Fruit fly (Drosophila melanogaster): ENCODE measurements around the gene bdl.

DNA sequence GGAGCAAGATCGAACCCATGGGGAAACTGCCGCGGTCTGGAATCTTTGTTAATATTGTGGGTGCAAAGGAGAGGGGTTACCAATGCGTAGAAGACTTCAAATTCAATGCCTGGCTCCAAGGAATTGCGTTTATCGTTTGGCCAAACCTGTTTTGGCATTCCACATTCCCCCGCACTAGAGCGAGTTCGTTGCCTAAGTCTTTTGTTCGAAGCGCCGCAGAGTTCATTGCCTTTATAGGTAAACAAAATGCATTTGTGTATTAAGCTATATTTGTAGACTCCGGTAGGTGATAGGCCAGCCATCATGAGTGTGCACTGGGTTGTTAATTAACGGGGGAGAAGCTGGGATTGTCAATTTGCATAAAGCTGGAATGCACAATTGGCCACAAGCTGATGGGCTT, 30.7 kb downstream of the bdl start:
- TF ChIP-seq CoRest (tag; optimal IDR thresholded peaks at IDR 0.05), result no peak
- no peak for TF ChIP-seq Dref (GFP tag; IDR thresholded peaks at IDR 0.05)
- TF ChIP-seq Hsf (GFP tag; optimal IDR thresholded peaks at IDR 0.05), result no peak

Measured in whole organism, embryonic.